Fruit fly (Drosophila melanogaster): Measurements from ENCODE around the gene CG7920.

DNA sequence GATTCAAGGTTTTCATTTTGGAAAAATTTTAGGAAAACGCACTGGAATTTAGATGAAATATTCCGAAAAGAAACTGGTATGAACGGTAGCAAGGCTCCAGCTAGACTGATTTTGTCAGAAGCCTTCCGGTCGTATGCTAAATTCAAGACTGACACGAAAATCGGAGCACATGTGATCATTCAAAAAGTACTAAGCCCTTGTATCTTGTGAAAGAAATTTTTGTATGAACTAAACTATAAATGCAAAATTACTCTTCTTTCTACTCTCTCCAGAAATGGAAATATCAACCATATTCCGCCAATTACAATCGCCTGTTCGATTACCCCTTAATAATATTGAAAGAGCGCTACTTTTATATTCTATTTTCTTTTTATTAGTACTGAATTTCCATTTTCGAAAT is 22.5 kb upstream of the CG7920 start, which contains the start of gene ocn:
- no peak for TF ChIP-seq rn (GFP tag; IDR thresholded peaks at IDR 0.05)
- no peak for TF ChIP-seq gl (tag; optimal IDR thresholded peaks at IDR 0.05)
- TF ChIP-seq Pif1B (GFP tag; optimal IDR thresholded peaks at IDR 0.05): no peak
- TF ChIP-seq Pif1A (GFP tag; optimal IDR thresholded peaks at IDR 0.05): no peak
- no peak for TF ChIP-seq CG13204 (GFP tag; optimal IDR thresholded peaks at IDR 0.05)
